Fruit fly (Drosophila melanogaster) whole organism, pupa: ENCODE results near the gene Gs1.

ENCODE experiments used
- CG12605 ChIP-seq: fragments of 200-800 bp; sonication (Bioruptor generic); IDR thresholded peaks from 2 replicates; pipeline ENCODE4 v1.3.6; 2022; ENCODE audit warnings: missing biosample characterization, missing genetic modification characterization
- CG17806 ChIP-seq: fragments of 200-800 bp; sonication (Bioruptor generic); optimal IDR thresholded peaks from 2 replicates; lab custom pipeline; 2018; ENCODE audit warnings: missing biosample characterization, mild to moderate bottlenecking, missing genetic modification characterization, moderate library complexity
- CG32121 ChIP-seq: fragments of 200-800 bp; sonication (Bioruptor generic); IDR thresholded peaks from 2 replicates; pipeline ENCODE4 v1.3.6; 2022; ENCODE audit warnings: missing biosample characterization, missing genetic modification characterization
- CG4496 ChIP-seq: fragments of 200-800 bp; sonication (Bioruptor generic); IDR thresholded peaks from 3 replicates; pipeline ENCODE4 v1.3.6; 2022; ENCODE audit warnings: missing biosample characterization, missing genetic modification characterization
- CG8159 ChIP-seq: fragments of 200-800 bp; sonication (Bioruptor generic); optimal IDR thresholded peaks from 3 replicates; lab custom pipeline; 2018; ENCODE audit warnings: missing biosample characterization, mild to moderate bottlenecking, missing genetic modification characterization, moderate library complexity
- CG8301 ChIP-seq: fragments of 200-800 bp; sonication (Bioruptor generic); optimal IDR thresholded peaks from 2 replicates; lab custom pipeline; 2018; ENCODE audit warnings: missing biosample characterization, mild to moderate bottlenecking, missing genetic modification characterization
- D1 ChIP-seq: fragments of 200-800 bp; sonication (Bioruptor generic); optimal IDR thresholded peaks from 2 replicates; lab custom pipeline; 2018; ENCODE audit warnings: missing biosample characterization, mild to moderate bottlenecking, missing genetic modification characterization, moderate library complexity
- Pif1A ChIP-seq: fragments of 200-800 bp; sonication (Bioruptor generic); optimal IDR thresholded peaks from 3 replicates; lab custom pipeline; 2016; ENCODE audit warnings: missing biosample characterization, missing genetic modification characterization
- Snoo ChIP-seq: fragments of 200-800 bp; sonication (Bioruptor generic); optimal IDR thresholded peaks from 3 replicates; lab custom pipeline; 2017; ENCODE audit warnings: missing biosample characterization, mild to moderate bottlenecking, missing genetic modification characterization, inconsistent platforms
- fd96Ca ChIP-seq: fragments of 200-800 bp; sonication (Bioruptor generic); IDR thresholded peaks from 3 replicates; pipeline ENCODE4 v1.3.6; 2022; ENCODE audit warnings: missing biosample characterization, missing genetic modification characterization

- TF ChIP-seq CG32121 (GFP tag; lab: Robert Waterston, UW), result no peak
- TF ChIP-seq CG17806 (tag; lab: Kevin White, UChicago), result no peak
- no peak for TF ChIP-seq Snoo (tag; lab: Kevin White, UChicago)
- TF ChIP-seq CG4496 (GFP tag; lab: Robert Waterston, UW), result no peak
- TF ChIP-seq Pif1A (GFP tag; lab: Kevin White, UChicago), result no peak
- TF ChIP-seq fd96Ca (GFP tag; lab: Robert Waterston, UW), result peak; percentile 17; the same call in 1 of the 3 replicates
- no peak for TF ChIP-seq CG8159 (tag; lab: Kevin White, UChicago)
- TF ChIP-seq D1 (tag; lab: Kevin White, UChicago), result no peak
- no peak for TF ChIP-seq CG12605
- no peak for TF ChIP-seq CG8301 (tag; lab: Kevin White, UChicago)
These were observed 2.9 kb downstream of the Gs1 start for dm6 chr2L:134563-135382.
